Worm (Caenorhabditis elegans) whole organism, midembryonic: ENCODE results near the gene C16C8.11.
"Not testable (repeated sequence)": the region's sequence is repeated elsewhere in the genome, so short reads cannot be mapped to it uniquely, and the experiment has no call there.

ENCODE experiments used
- T22C8.4 ChIP-seq: fragments of 200-800 bp; sonication (Bioruptor generic); IDR thresholded peaks from 2 replicates; pipeline ENCODE4 v1.3.6; 2022; ENCODE audit warnings: missing genetic modification characterization, missing compliant biosample characterization
- cog-1 ChIP-seq: sonication (generic microtip); optimal IDR thresholded peaks from 2 replicates; lab custom pipeline; 2016; ENCODE audit warnings: missing genetic modification characterization, missing compliant biosample characterization
- flt-1 ChIP-seq: fragments of 200-800 bp; sonication (Bioruptor generic); IDR thresholded peaks from 2 replicates; pipeline ENCODE4 v1.3.6; 2022; ENCODE audit warnings: missing genetic modification characterization, missing compliant biosample characterization
- klf-2 ChIP-seq: fragments of 200-800 bp; sonication (Bioruptor generic); conservative IDR thresholded peaks from 2 replicates; pipeline ENCODE4 v1.3.6; 2022; ENCODE audit warnings: missing genetic modification reagents, missing genetic modification characterization, missing compliant biosample characterization
- med-1 ChIP-seq: sonication (generic microtip); optimal IDR thresholded peaks from 2 replicates; lab custom pipeline; 2017; ENCODE audit warnings: missing genetic modification characterization, mild to moderate bottlenecking, missing compliant biosample characterization, antibody characterized with exemption, missing genetic modification reagents; ENCODE audit not compliant: insufficient read depth
- ref-1 ChIP-seq: fragments of 200-800 bp; sonication (Bioruptor generic); conservative IDR thresholded peaks from 2 replicates; pipeline ENCODE4 v1.3.6; 2022; ENCODE audit warnings: missing genetic modification reagents, missing genetic modification characterization, missing compliant biosample characterization
- tab-1 ChIP-seq: fragments of 200-800 bp; sonication (Bioruptor generic); IDR thresholded peaks from 2 replicates; pipeline ENCODE4 v1.3.6; 2022; ENCODE audit warnings: missing genetic modification characterization, missing compliant biosample characterization
- ztf-23 ChIP-seq: fragments of 200-800 bp; sonication (Bioruptor generic); IDR thresholded peaks from 2 replicates; pipeline ENCODE4 v1.3.6; 2022; ENCODE audit warnings: missing genetic modification reagents, missing genetic modification characterization, missing compliant biosample characterization
- ztf-29 ChIP-seq: fragments of 200-800 bp; sonication (Bioruptor generic); IDR thresholded peaks from 2 replicates; pipeline ENCODE4 v1.3.6; 2022; ENCODE audit warnings: missing genetic modification reagents, missing genetic modification characterization, missing compliant biosample characterization

Gene C16C8.11

ce11 chrII:3446647-3447046, 6.9 kb upstream of the C16C8.11 start, which contains the start of the genes C16C8.20 and gldi-6:
Gene C16C8.20 (plus strand): TSS chrII:3446947.
Gene gldi-6 (plus strand): TSS chrII:3446947.
- TF ChIP-seq T22C8.4 (GFP tag; lab: Robert Waterston, UW) (no peak), flt-1 (GFP tag; lab: Robert Waterston, UW) (no peak), cog-1 (tag; lab: Kevin White, UChicago) (no peak), ztf-23 (GFP tag; lab: Robert Waterston, UW) (no peak), med-1 (GFP tag; lab: Kevin White, UChicago) (no peak), ref-1 (GFP tag; lab: Robert Waterston, UW) (no peak), ztf-29 (GFP tag; lab: Robert Waterston, UW) (no peak), tab-1 (GFP tag; lab: Robert Waterston, UW) (no peak), klf-2 (GFP tag; lab: Robert Waterston, UW) (no peak)

ce11 chrII:3447906-3448305, 5.6 kb upstream of the C16C8.11 start, which contains the start of gene C16C8.21:
Gene C16C8.21 (plus strand): TSS chrII:3448206.
- TF ChIP-seq ztf-29 (GFP tag; lab: Robert Waterston, UW) (no peak), T22C8.4 (GFP tag; lab: Robert Waterston, UW) (no peak), ztf-23 (GFP tag; lab: Robert Waterston, UW) (no peak), flt-1 (GFP tag; lab: Robert Waterston, UW) (no peak), cog-1 (tag; lab: Kevin White, UChicago) (no peak), tab-1 (GFP tag; lab: Robert Waterston, UW) (no peak), med-1 (GFP tag; lab: Kevin White, UChicago) (no peak), klf-2 (GFP tag; lab: Robert Waterston, UW) (no peak), ref-1 (GFP tag; lab: Robert Waterston, UW) (no peak)

- TF ChIP-seq ztf-23 (GFP tag; lab: Robert Waterston, UW) (no peak), cog-1 (tag; lab: Kevin White, UChicago) (no peak), flt-1 (GFP tag; lab: Robert Waterston, UW) (no peak), klf-2 (GFP tag; lab: Robert Waterston, UW) (no peak), med-1 (GFP tag; lab: Kevin White, UChicago) (no peak), ztf-29 (GFP tag; lab: Robert Waterston, UW) (no peak), tab-1 (GFP tag; lab: Robert Waterston, UW) (no peak), T22C8.4 (GFP tag; lab: Robert Waterston, UW) (no peak), ref-1 (GFP tag; lab: Robert Waterston, UW) (no peak)
These were observed 4.7 kb upstream of the C16C8.11 start, which contains the start of gene C16C8.25 for ce11 chrII:3448776-3449280. Gene C16C8.25 (plus strand): TSS chrII:3449230.

ce11 chrII:3449514-3449913, 4.0 kb upstream of the C16C8.11 start, which contains the start of gene C16C8.14:
Gene C16C8.14 (plus strand): TSS chrII:3449814.
- not testable (repeated sequence) for TF ChIP-seq klf-2, ztf-23, T22C8.4 (GFP tag; lab: Robert Waterston, UW)

- TF ChIP-seq ref-1 (GFP tag; lab: Robert Waterston, UW) (no peak), cog-1 (tag; lab: Kevin White, UChicago) (no peak), med-1 (GFP tag; lab: Kevin White, UChicago) (no peak), ztf-23 (GFP tag; lab: Robert Waterston, UW) (no peak), klf-2 (GFP tag; lab: Robert Waterston, UW) (no peak), T22C8.4 (GFP tag; lab: Robert Waterston, UW) (no peak), flt-1 (GFP tag; lab: Robert Waterston, UW) (no peak), tab-1 (GFP tag; lab: Robert Waterston, UW) (no peak), ztf-29 (GFP tag; lab: Robert Waterston, UW) (no peak)
These were observed 1.1 kb upstream of the C16C8.11 start, which contains the start of gene C16C8.12 for ce11 chrII:3452421-3452820. Gene C16C8.12 (plus strand): TSS chrII:3452721.

ce11 chrII:3458209-3458608, 4.7 kb downstream of the C16C8.11 start, which contains the start of the genes C16C8.26 and C16C8.19:
Gene C16C8.26 (minus strand): TSS chrII:3458309.
Gene C16C8.19 (plus strand): TSS chrII:3458487.
- TF ChIP-seq ztf-23 (GFP tag; lab: Robert Waterston, UW) (no peak), tab-1 (GFP tag; lab: Robert Waterston, UW) (no peak), klf-2 (GFP tag; lab: Robert Waterston, UW) (no peak), T22C8.4 (GFP tag; lab: Robert Waterston, UW) (no peak), flt-1 (GFP tag; lab: Robert Waterston, UW) (no peak), cog-1 (tag; lab: Kevin White, UChicago) (no peak), ref-1 (GFP tag; lab: Robert Waterston, UW) (no peak), ztf-29 (GFP tag; lab: Robert Waterston, UW) (no peak; the same call in 1 of the 2 replicates), med-1 (GFP tag; lab: Kevin White, UChicago) (no peak)

ce11 chrII:3459199-3459598, 5.7 kb downstream of the C16C8.11 start:
- TF ChIP-seq klf-2 (GFP tag; lab: Robert Waterston, UW) = no peak
- no peak for TF ChIP-seq flt-1 (GFP tag; lab: Robert Waterston, UW)
- no peak for TF ChIP-seq ref-1 (GFP tag; lab: Robert Waterston, UW)
- no peak for TF ChIP-seq cog-1 (tag; lab: Kevin White, UChicago)
- TF ChIP-seq ztf-23 (GFP tag; lab: Robert Waterston, UW) = no peak
- no peak for TF ChIP-seq tab-1 (GFP tag; lab: Robert Waterston, UW)
- no peak for TF ChIP-seq T22C8.4 (GFP tag; lab: Robert Waterston, UW)
- TF ChIP-seq med-1 (GFP tag; lab: Kevin White, UChicago) = no peak
- no peak for TF ChIP-seq ztf-29 (GFP tag; lab: Robert Waterston, UW)

ce11 chrII:3460048-3460447, 6.5 kb downstream of the C16C8.11 start, which contains the start of gene C16C8.7:
Gene C16C8.7 (minus strand): TSS chrII:3460148.
- TF ChIP-seq flt-1 (GFP tag; lab: Robert Waterston, UW) (no peak), ztf-23 (GFP tag; lab: Robert Waterston, UW) (no peak), cog-1 (tag; lab: Kevin White, UChicago) (no peak)
